Fruit fly (Drosophila melanogaster): Measurements from ENCODE around the gene lsn.
A peak's percentile ranks its signal among the peaks of the same experiment; 100 is the strongest.

The lsn gene

DNA sequence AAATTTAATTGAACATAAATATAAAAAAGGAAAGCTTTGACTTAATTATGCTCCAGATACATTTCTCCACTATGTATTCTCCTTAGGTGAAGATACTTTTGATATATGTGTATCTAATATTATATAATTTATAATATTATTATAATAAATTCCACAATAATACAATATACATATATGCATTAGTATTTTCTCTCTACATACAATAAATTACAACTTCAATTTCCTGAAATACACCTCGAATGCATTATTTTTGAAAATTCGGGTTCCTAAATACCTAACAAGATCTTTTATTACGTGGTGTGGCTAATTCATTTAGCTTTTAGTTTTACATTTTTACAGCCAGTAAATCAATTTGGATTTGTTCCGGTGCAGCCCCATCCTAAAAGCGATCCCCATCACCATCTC lies 34.7 kb upstream of the lsn start (continued):
- TF ChIP-seq row (GFP tag; IDR thresholded peaks at IDR 0.05) (no peak), ATbp (GFP tag; optimal IDR thresholded peaks at IDR 0.05) (no peak), CG9727 (GFP tag; optimal IDR thresholded peaks at IDR 0.05) (peak; percentile 21), ssp (GFP tag; IDR thresholded peaks at IDR 0.05) (no peak), CG9437 (GFP tag; optimal IDR thresholded peaks at IDR 0.05) (peak; percentile 3), Stat92E (GFP tag; optimal IDR thresholded peaks at IDR 0.05) (peak in 1 of 3 experiments; percentile 23), slp2 (GFP tag; optimal IDR thresholded peaks at IDR 0.05) (no peak), CG9215 (GFP tag; IDR thresholded peaks at IDR 0.05) (no peak), CG17829 (tag; optimal IDR thresholded peaks at IDR 0.05) (peak; percentile 49), CG8359 (GFP tag; optimal IDR thresholded peaks at IDR 0.05; ENCODE audit: borderline replicate concordance) (no peak), CG6854 (GFP tag; optimal IDR thresholded peaks at IDR 0.05) (no peak), CG14014 (GFP tag; IDR thresholded peaks at IDR 0.05) (no peak), mirr (GFP tag; optimal IDR thresholded peaks at IDR 0.05) (no peak), wek (GFP tag; optimal IDR thresholded peaks at IDR 0.05) (no peak), CG17568 (GFP tag; optimal IDR thresholded peaks at IDR 0.05) (no peak), pho (GFP tag; optimal IDR thresholded peaks at IDR 0.05) (no peak), fd96Cb (tag; optimal IDR thresholded peaks at IDR 0.05) (peak; percentile 42), NFAT (GFP tag; IDR thresholded peaks at IDR 0.05) (no peak), Spps (tag; optimal IDR thresholded peaks at IDR 0.05) (no peak), Sox102F (GFP tag; optimal IDR thresholded peaks at IDR 0.05) (peak; percentile 40), Tbp (GFP tag; optimal IDR thresholded peaks at IDR 0.05) (no peak), yki (optimal IDR thresholded peaks at IDR 0.05) (no peak), kay (GFP tag; optimal IDR thresholded peaks at IDR 0.05) (no peak), CG6175 (GFP tag; IDR thresholded peaks at IDR 0.05) (no peak), dpn (GFP tag; optimal IDR thresholded peaks at IDR 0.05) (no peak), her (GFP tag; optimal IDR thresholded peaks at IDR 0.05) (no peak), Side (GFP tag; optimal IDR thresholded peaks at IDR 0.05) (no peak), nmo (GFP tag; optimal IDR thresholded peaks at IDR 0.05) (peak; percentile 63), emc (GFP tag; optimal IDR thresholded peaks at IDR 0.05) (no peak), trem (tag; optimal IDR thresholded peaks at IDR 0.05) (peak; percentile 42), lab (GFP tag; optimal IDR thresholded peaks at IDR 0.05) (no peak), nau (GFP tag; optimal IDR thresholded peaks at IDR 0.05) (no peak), Ada2b (GFP tag; IDR thresholded peaks at IDR 0.05) (no peak), Dfd (GFP tag; optimal IDR thresholded peaks at IDR 0.05) (no peak), CoRest (tag; optimal IDR thresholded peaks at IDR 0.05) (peak; percentile 38), toy (GFP tag; IDR thresholded peaks at IDR 0.05) (no peak), Doc3 (GFP tag; IDR thresholded peaks at IDR 0.05; ENCODE audit: partially characterized antibody) (no peak), bsh (GFP tag; optimal IDR thresholded peaks at IDR 0.05) (peak; percentile 56 to 57), kni (GFP tag; optimal IDR thresholded peaks at IDR 0.05) (no peak), CG12391 (tag; optimal IDR thresholded peaks at IDR 0.05) (peak; percentile 41), Dek (tag; optimal IDR thresholded peaks at IDR 0.05) (no peak), sd (tag; optimal IDR thresholded peaks at IDR 0.05) (no peak), Deaf1 (tag; optimal IDR thresholded peaks at IDR 0.05) (no peak), CG11695 (GFP tag; IDR thresholded peaks at IDR 0.05) (no peak), tgo (GFP tag; IDR thresholded peaks at IDR 0.05) (no peak), caup (GFP tag; optimal IDR thresholded peaks at IDR 0.05; ENCODE audit: severe bottlenecking) (no peak), Kr (GFP tag; optimal IDR thresholded peaks at IDR 0.05) (no peak), CG31365 (tag; optimal IDR thresholded peaks at IDR 0.05) (no peak), Dad (GFP tag; optimal IDR thresholded peaks at IDR 0.05) (no peak), CG10979 (tag; optimal IDR thresholded peaks at IDR 0.05) (peak; percentile 81), aop (GFP tag; IDR thresholded peaks at IDR 0.05) (no peak)
